Worm (Caenorhabditis elegans): ENCODE results near the gene ubxn-2.

The ubxn-2 gene

DNA sequence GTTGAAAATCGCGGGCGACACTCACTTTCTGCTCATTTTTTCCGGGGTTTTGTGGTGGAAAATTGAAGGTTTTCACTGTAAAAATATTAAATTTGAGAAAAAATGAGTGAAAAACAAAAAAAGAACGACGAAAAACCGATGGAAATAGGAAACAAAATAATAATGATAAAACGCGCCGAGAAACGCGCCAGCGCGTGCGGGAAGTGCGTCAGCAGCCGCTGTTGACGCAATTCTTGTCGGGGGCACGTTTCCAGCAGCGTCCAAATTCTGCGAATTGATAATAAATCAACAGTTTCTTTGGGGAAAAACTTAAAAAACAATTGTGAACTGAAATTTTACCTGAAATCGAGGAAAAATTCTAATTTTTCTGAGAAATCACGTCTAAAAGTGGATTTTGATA lies at the start of gene ubxn-2:
TSS of gene ubxn-2 (minus strand) at position 36 of the 400 bp plus-strand sequence.
- TF ChIP-seq gei-17 (GFP tag; optimal IDR thresholded peaks at IDR 0.05): peak; percentile 18
- peak; percentile 35 for TF ChIP-seq F23B12.7 (tag; optimal IDR thresholded peaks at IDR 0.05; ENCODE audit: insufficient read depth)
- TF ChIP-seq madf-3 (GFP tag; IDR thresholded peaks at IDR 0.05): 0 out of 2 replicates have a peak, but pooled peaks have one; percentile 60
- TF ChIP-seq ets-4 (GFP tag; optimal IDR thresholded peaks at IDR 0.05): no peak
- peak; percentile 89 for TF ChIP-seq mcd-1 (GFP tag; IDR thresholded peaks at IDR 0.05)
- TF ChIP-seq madf-6 (GFP tag; IDR thresholded peaks at IDR 0.05): peak; percentile 62
- peak; percentile 29; the same call in 1 of the 2 replicates for TF ChIP-seq ekl-4 (GFP tag; IDR thresholded peaks at IDR 0.05)
- peak; percentile 83 for TF ChIP-seq nfyb-1 (GFP tag; IDR thresholded peaks at IDR 0.05)
- peak; percentile 31 for TF ChIP-seq efl-1 (GFP tag; optimal IDR thresholded peaks at IDR 0.05)
- peak; percentile 48 for TF ChIP-seq dpl-1 (GFP tag; optimal IDR thresholded peaks at IDR 0.05)
- TF ChIP-seq K11D2.4 (GFP tag; IDR thresholded peaks at IDR 0.05): peak; percentile 71
- TF ChIP-seq repo-1 (tag; optimal IDR thresholded peaks at IDR 0.05): peak; percentile 59
- peak; percentile 26 for TF ChIP-seq ceh-27 (GFP tag; optimal IDR thresholded peaks at IDR 0.05)
- no peak for TF ChIP-seq zim-3 (tag; optimal IDR thresholded peaks at IDR 0.05)
- peak; percentile 33 for TF ChIP-seq atf-7 (tag; optimal IDR thresholded peaks at IDR 0.05)
- no peak for TF ChIP-seq aptf-3 (GFP tag; IDR thresholded peaks at IDR 0.05)
- no peak for TF ChIP-seq Y53F4B.3 (GFP tag; IDR thresholded peaks at IDR 0.05)
- TF ChIP-seq pbrm-1 (GFP tag; IDR thresholded peaks at IDR 0.05): peak; percentile 76
- TF ChIP-seq hmg-20 (GFP tag; IDR thresholded peaks at IDR 0.05): peak; percentile 61; the same call in 1 of the 2 replicates
- TF ChIP-seq tlf-1 (GFP tag; optimal IDR thresholded peaks at IDR 0.05): peak; percentile 56
- 0 out of 2 replicates have a peak, but pooled peaks have one; percentile 19 for TF ChIP-seq ceh-91 (GFP tag; IDR thresholded peaks at IDR 0.05)
- peak; percentile 73 for TF ChIP-seq B0336.3 (GFP tag; IDR thresholded peaks at IDR 0.05)
- no peak for TF ChIP-seq B0261.1 (tag; optimal IDR thresholded peaks at IDR 0.05)
- peak; percentile 32 for TF ChIP-seq nhr-80 (tag; optimal IDR thresholded peaks at IDR 0.05)
- TF ChIP-seq nhr-179 (tag; optimal IDR thresholded peaks at IDR 0.05): no peak
- TF ChIP-seq sdz-38 (tag; optimal IDR thresholded peaks at IDR 0.05): no peak
- TF ChIP-seq hsf-1 (GFP tag; IDR thresholded peaks at IDR 0.05): peak; percentile 67; the same call in 1 of the 2 replicates
- TF ChIP-seq rec-8 (tag; optimal IDR thresholded peaks at IDR 0.05): peak in 1 of 2 experiments; percentile 1
- TF ChIP-seq Y53G8AR.9 (GFP tag; conservative IDR thresholded peaks at IDR 0.05): peak; percentile 91
- no peak for TF ChIP-seq lin-26 (GFP tag; IDR thresholded peaks at IDR 0.05)
- TF ChIP-seq F57C9.4 (tag; optimal IDR thresholded peaks at IDR 0.05): no peak
- no peak for TF ChIP-seq ceh-40 (GFP tag; IDR thresholded peaks at IDR 0.05)
- no peak for TF ChIP-seq sea-2 (GFP tag; IDR thresholded peaks at IDR 0.05)
- 0 out of 2 replicates have a peak, but pooled peaks have one; percentile 33 for TF ChIP-seq attf-6 (GFP tag; IDR thresholded peaks at IDR 0.05)
- peak; percentile 34 for TF ChIP-seq xnd-1 (tag; optimal IDR thresholded peaks at IDR 0.05)
- peak; percentile 85 for TF ChIP-seq lin-40 (tag; optimal IDR thresholded peaks at IDR 0.05)
- peak; percentile 79 for TF ChIP-seq lin-54 (GFP tag; optimal IDR thresholded peaks at IDR 0.05)
- peak; percentile 70 for TF ChIP-seq ztf-26 (tag; optimal IDR thresholded peaks at IDR 0.05)
- TF ChIP-seq zfh-2 (GFP tag; conservative IDR thresholded peaks at IDR 0.05): peak; percentile 30; the same call in 1 of the 2 replicates
- TF ChIP-seq attf-5 (GFP tag; optimal IDR thresholded peaks at IDR 0.05): peak; percentile 64
- no peak for TF ChIP-seq F22D6.2 (tag; optimal IDR thresholded peaks at IDR 0.05)
- TF ChIP-seq lag-1 (GFP tag; IDR thresholded peaks at IDR 0.05): no peak
- no peak for TF ChIP-seq ztf-6 (GFP tag; IDR thresholded peaks at IDR 0.05)
- no peak for TF ChIP-seq snpc-1.1 (tag; optimal IDR thresholded peaks at IDR 0.05; ENCODE audit: insufficient read depth)
- TF ChIP-seq ccch-3 (GFP tag; optimal IDR thresholded peaks at IDR 0.05): no peak
- no peak for TF ChIP-seq ztf-22 (GFP tag; optimal IDR thresholded peaks at IDR 0.05)
- TF ChIP-seq hmg-1.2 (GFP tag; IDR thresholded peaks at IDR 0.05): peak; percentile 51
- no peak for TF ChIP-seq die-1 (tag; optimal IDR thresholded peaks at IDR 0.05)
- TF ChIP-seq nhr-90 (tag; optimal IDR thresholded peaks at IDR 0.05): no peak
